Worm (Caenorhabditis elegans): ENCODE data around the gene F19B10.2.

ce11 chrII:3663796-3664195 lies 11.5 kb upstream of the F19B10.2 start, which contains the start of gene F19B10.6:
- no peak for TF ChIP-seq dpl-1 (GFP tag; optimal IDR thresholded peaks at IDR 0.05)
- no peak for TF ChIP-seq K12H6.12 (tag; optimal IDR thresholded peaks at IDR 0.05)
- no peak for TF ChIP-seq mel-28 (tag; optimal IDR thresholded peaks at IDR 0.05; ENCODE audit: borderline replicate concordance)
